Fruit fly (Drosophila melanogaster): ENCODE results near the gene CG34126.

dm6 chr2L:4965923-4966322, 15.5 kb upstream of the CG34126 start:
- TF ChIP-seq dac (GFP tag; optimal IDR thresholded peaks at IDR 0.05) = no peak
- no peak for TF ChIP-seq OdsH (GFP tag; optimal IDR thresholded peaks at IDR 0.05)
- TF ChIP-seq Hr4 (GFP tag; optimal IDR thresholded peaks at IDR 0.05) = no peak
- no peak for TF ChIP-seq CG31627 (GFP tag; optimal IDR thresholded peaks at IDR 0.05)
- TF ChIP-seq CG1621 (tag; optimal IDR thresholded peaks at IDR 0.05) = no peak
- TF ChIP-seq CG10631 (GFP tag; optimal IDR thresholded peaks at IDR 0.05) = no peak
- no peak for TF ChIP-seq lz (GFP tag; optimal IDR thresholded peaks at IDR 0.05)
- no peak for TF ChIP-seq CG11762 (GFP tag; optimal IDR thresholded peaks at IDR 0.05; ENCODE audit: insufficient read depth)
- no peak for TF ChIP-seq CG8319 (GFP tag; optimal IDR thresholded peaks at IDR 0.05)
- TF ChIP-seq CG6808 (GFP tag; optimal IDR thresholded peaks at IDR 0.05) = no peak
- TF ChIP-seq Hr39 (GFP tag; optimal IDR thresholded peaks at IDR 0.05) = no peak
- no peak for TF ChIP-seq Eip93F (GFP tag; optimal IDR thresholded peaks at IDR 0.05)
- TF ChIP-seq Eip78C (GFP tag) = no peak
- TF ChIP-seq Sox102F (GFP tag; optimal IDR thresholded peaks at IDR 0.05) = no peak

Data from whole organism, prepupa.